Worm (Caenorhabditis elegans) whole organism, young adult: ENCODE measurements around the gene mrpl-36.

Experiments
- B0019.2 ChIP-seq: fragments of 200-800 bp; sonication (Bioruptor generic); conservative IDR thresholded peaks from 2 replicates; pipeline ENCODE4 v1.3.6; 2022; ENCODE audit warnings: missing genetic modification reagents, missing genetic modification characterization, missing compliant biosample characterization
- B0035.1 ChIP-seq: sonication (generic microtip); optimal IDR thresholded peaks from 2 replicates; lab custom pipeline; 2016; ENCODE audit warnings: missing genetic modification characterization, mild to moderate bottlenecking, missing compliant biosample characterization, missing genotype, missing genetic modification reagents
- B0336.3 ChIP-seq: fragments of 200-800 bp; sonication (Bioruptor generic); IDR thresholded peaks from 2 replicates; pipeline ENCODE4 v1.3.6; 2022; ENCODE audit warnings: missing genetic modification characterization, missing compliant biosample characterization
- D2030.7 ChIP-seq: fragments of 200-800 bp; sonication (Bioruptor generic); IDR thresholded peaks from 2 replicates; pipeline ENCODE4 v1.3.6; 2022; ENCODE audit warnings: missing genetic modification reagents, missing genetic modification characterization, missing compliant biosample characterization
- F22D6.2 ChIP-seq: sonication (generic microtip); optimal IDR thresholded peaks from 2 replicates; lab custom pipeline; 2016; ENCODE audit warnings: mild to moderate bottlenecking, missing genetic modification characterization, missing compliant biosample characterization
- F33H1.4 ChIP-seq: fragments of 200-800 bp; sonication (Bioruptor generic); IDR thresholded peaks from 2 replicates; pipeline ENCODE4 v1.3.6; 2022; ENCODE audit warnings: missing genetic modification reagents, missing genetic modification characterization, missing compliant biosample characterization
- F39B2.1 ChIP-seq: fragments of 200-800 bp; sonication (Bioruptor generic); IDR thresholded peaks from 2 replicates; pipeline ENCODE4 v1.3.6; 2022; ENCODE audit warnings: missing genetic modification reagents, missing genetic modification characterization, missing compliant biosample characterization
- K11D2.4 ChIP-seq: fragments of 200-800 bp; sonication (Bioruptor generic); IDR thresholded peaks from 2 replicates; pipeline ENCODE4 v1.3.6; 2022; ENCODE audit warnings: missing genetic modification reagents, missing genetic modification characterization, missing compliant biosample characterization
- Y53G8AR.9 ChIP-seq: fragments of 200-800 bp; sonication (Bioruptor generic); conservative IDR thresholded peaks from 2 replicates; pipeline ENCODE4 v1.3.6; 2022; ENCODE audit warnings: missing genetic modification reagents, missing genetic modification characterization, missing compliant biosample characterization
- Y79H2A.3 ChIP-seq: fragments of 200-800 bp; sonication (Bioruptor generic); conservative IDR thresholded peaks from 2 replicates; pipeline ENCODE4 v1.3.6; 2022; ENCODE audit warnings: missing genetic modification reagents, missing genetic modification characterization, missing compliant biosample characterization
- Y95B8A.8 ChIP-seq: fragments of 200-800 bp; sonication (Bioruptor generic); IDR thresholded peaks from 2 replicates; pipeline ENCODE4 v1.3.6; 2022; ENCODE audit warnings: missing genetic modification reagents, missing genetic modification characterization, missing compliant biosample characterization
- akir-1 ChIP-seq: fragments of 200-800 bp; sonication (Bioruptor generic); optimal IDR thresholded peaks from 2 replicates; lab custom pipeline; 2018; ENCODE audit warnings: mild to moderate bottlenecking, missing genetic modification characterization, moderate library complexity, missing compliant biosample characterization
- ama-1 ChIP-seq, 3 experiments: fragments of 150-350 bp in 1 of 3; sonication (generic microtip) in 2 of 3; optimal IDR thresholded peaks; 2 replicates each; lab custom pipeline; 2014 to 2018; ENCODE audit warnings: missing biosample characterization in 2 of 3, missing genetic modification characterization in 2 of 3, missing genetic modification reagents in 2 of 3
- attf-3 ChIP-seq: fragments of 200-800 bp; sonication (Bioruptor generic); conservative IDR thresholded peaks from 2 replicates; pipeline ENCODE4 v1.3.6; 2022; ENCODE audit warnings: missing genetic modification reagents, missing genetic modification characterization, missing compliant biosample characterization
- bed-2 ChIP-seq: fragments of 200-800 bp; sonication (Bioruptor generic); IDR thresholded peaks from 2 replicates; pipeline ENCODE4 v1.3.6; 2022; ENCODE audit warnings: missing genetic modification reagents, missing genetic modification characterization, missing compliant biosample characterization
- ceh-79 ChIP-seq: sonication (generic microtip); optimal IDR thresholded peaks from 2 replicates; lab custom pipeline; 2017; ENCODE audit warnings: mild to moderate bottlenecking, missing genetic modification characterization, missing compliant biosample characterization
- ceh-91 ChIP-seq: fragments of 200-800 bp; sonication (Bioruptor generic); IDR thresholded peaks from 2 replicates; pipeline ENCODE4 v1.3.6; 2022; ENCODE audit warnings: missing genetic modification reagents, missing genetic modification characterization, missing compliant biosample characterization
- dox-1 ChIP-seq: fragments of 200-800 bp; sonication (Bioruptor generic); IDR thresholded peaks from 2 replicates; pipeline ENCODE4 v1.3.6; 2022; ENCODE audit warnings: missing genetic modification reagents, missing genetic modification characterization, missing compliant biosample characterization
- dpl-1 ChIP-seq: fragments of 150-350 bp; optimal IDR thresholded peaks from 2 replicates; lab custom pipeline; 2014; ENCODE audit warnings: missing biosample characterization, missing genetic modification reagents, missing genetic modification characterization
- efl-1 ChIP-seq: fragments of 150-350 bp; optimal IDR thresholded peaks from 2 replicates; lab custom pipeline; 2014; ENCODE audit warnings: missing biosample characterization, missing genetic modification reagents, missing genetic modification characterization
- egrh-3 ChIP-seq: fragments of 200-800 bp; sonication (Bioruptor generic); IDR thresholded peaks from 2 replicates; pipeline ENCODE4 v1.3.6; 2022; ENCODE audit warnings: missing genetic modification reagents, missing genetic modification characterization, missing compliant biosample characterization
- gei-17 ChIP-seq: fragments of 200-800 bp; sonication (Bioruptor generic); optimal IDR thresholded peaks from 2 replicates; lab custom pipeline; 2018; ENCODE audit warnings: mild to moderate bottlenecking, missing genetic modification characterization, missing compliant biosample characterization
- hlh-26 ChIP-seq: fragments of 200-800 bp; sonication (Bioruptor generic); conservative IDR thresholded peaks from 2 replicates; pipeline ENCODE4 v1.3.6; 2022; ENCODE audit warnings: missing genetic modification reagents, missing genetic modification characterization, missing compliant biosample characterization
- hmg-1.2 ChIP-seq: fragments of 200-800 bp; sonication (Bioruptor generic); IDR thresholded peaks from 2 replicates; pipeline ENCODE4 v1.3.6; 2022; ENCODE audit warnings: missing genetic modification reagents, missing genetic modification characterization, missing compliant biosample characterization
- let-607 ChIP-seq, 2 experiments: fragments of 200-800 bp in 1 of 2; sonication (Bioruptor generic) in 1 of 2; sonication (generic microtip) in 1 of 2; optimal IDR thresholded peaks; 2 replicates each; lab custom pipeline; 2016 to 2018; ENCODE audit warnings: mild to moderate bottlenecking in 2 of 2, missing compliant biosample characterization in 2 of 2, missing genetic modification characterization in 2 of 2, moderate library complexity in 2 of 2, missing genotype in 1 of 2
- lin-35 ChIP-seq, 3 experiments: fragments of 150-350 bp in 2 of 3; sonication (generic microtip) in 1 of 3; optimal IDR thresholded peaks; 2 replicates each; lab custom pipeline; 2014 to 2018; ENCODE audit warnings: missing biosample characterization in 3 of 3, missing genetic modification characterization in 3 of 3, missing genetic modification reagents in 3 of 3
- lin-40 ChIP-seq: sonication (generic microtip); optimal IDR thresholded peaks from 2 replicates; lab custom pipeline; 2016; ENCODE audit warnings: missing genetic modification characterization, mild to moderate bottlenecking, missing compliant biosample characterization, missing genotype, missing genetic modification reagents
- madf-3 ChIP-seq: fragments of 200-800 bp; sonication (Bioruptor generic); IDR thresholded peaks from 2 replicates; pipeline ENCODE4 v1.3.6; 2022; ENCODE audit warnings: missing genetic modification reagents, missing genetic modification characterization, missing compliant biosample characterization
- madf-6 ChIP-seq: fragments of 200-800 bp; sonication (Bioruptor generic); IDR thresholded peaks from 2 replicates; pipeline ENCODE4 v1.3.6; 2022; ENCODE audit warnings: missing genetic modification reagents, missing genetic modification characterization, missing compliant biosample characterization
- madf-8 ChIP-seq: fragments of 200-800 bp; sonication (Bioruptor generic); conservative IDR thresholded peaks from 2 replicates; pipeline ENCODE4 v1.3.6; 2022; ENCODE audit warnings: missing genetic modification reagents, missing genetic modification characterization, missing compliant biosample characterization
- nhr-120 ChIP-seq: fragments of 200-800 bp; sonication (Bioruptor generic); IDR thresholded peaks from 2 replicates; pipeline ENCODE4 v1.3.6; 2022; ENCODE audit warnings: missing genetic modification characterization, missing compliant biosample characterization
- nhr-179 ChIP-seq: sonication (generic microtip); optimal IDR thresholded peaks from 2 replicates; lab custom pipeline; 2016; ENCODE audit warnings: mild to moderate bottlenecking, missing genetic modification characterization, missing compliant biosample characterization
- nhr-80 ChIP-seq: sonication (generic microtip); optimal IDR thresholded peaks from 2 replicates; lab custom pipeline; 2016; ENCODE audit warnings: missing genetic modification characterization, missing compliant biosample characterization
- pha-4 ChIP-seq: fragments of 150-350 bp; sonication (generic microtip); optimal IDR thresholded peaks from 2 replicates; lab custom pipeline; 2014; ENCODE audit warnings: missing biosample characterization, missing genetic modification reagents, missing genetic modification characterization
- repo-1 ChIP-seq: sonication (generic microtip); optimal IDR thresholded peaks from 2 replicates; lab custom pipeline; 2017; ENCODE audit warnings: mild to moderate bottlenecking, missing genetic modification characterization, missing compliant biosample characterization
- rpc-1 ChIP-seq, 2 experiments: fragments of 150-350 bp in 1 of 2; sonication (generic microtip) in 1 of 2; optimal IDR thresholded peaks; 2 replicates each; lab custom pipeline; 2014 to 2018; ENCODE audit warnings: missing biosample characterization in 1 of 2, missing genetic modification characterization in 1 of 2, missing genetic modification reagents in 1 of 2, missing genotype in 1 of 2
- snpc-3.4 ChIP-seq: sonication (generic microtip); optimal IDR thresholded peaks from 2 replicates; lab custom pipeline; 2017; ENCODE audit warnings: missing genetic modification characterization, mild to moderate bottlenecking, missing compliant biosample characterization, antibody characterized with exemption, moderate library complexity, missing genotype, missing genetic modification reagents
- tbp1 ChIP-seq: fragments of 200-800 bp; sonication (Bioruptor generic); optimal IDR thresholded peaks from 2 replicates; lab custom pipeline; 2018; ENCODE audit warnings: mild to moderate bottlenecking, missing genetic modification characterization, missing compliant biosample characterization
- tbx-9 ChIP-seq: sonication (generic microtip); optimal IDR thresholded peaks from 2 replicates; lab custom pipeline; 2016; ENCODE audit warnings: borderline replicate concordance, missing genetic modification characterization, inconsistent platforms, missing compliant biosample characterization
- xnd-1 ChIP-seq: sonication (generic microtip); optimal IDR thresholded peaks from 2 replicates; lab custom pipeline; 2016; ENCODE audit warnings: missing genotype, missing genetic modification reagents, missing genetic modification characterization, missing compliant biosample characterization
- zfh-2 ChIP-seq: fragments of 200-800 bp; sonication (Bioruptor generic); conservative IDR thresholded peaks from 2 replicates; pipeline ENCODE4 v1.3.6; 2022; ENCODE audit warnings: missing genetic modification reagents, missing genetic modification characterization, missing compliant biosample characterization
- ztf-22 ChIP-seq: fragments of 200-800 bp; sonication (Bioruptor generic); optimal IDR thresholded peaks from 2 replicates; lab custom pipeline; 2018; ENCODE audit warnings: mild to moderate bottlenecking, missing genetic modification characterization, moderate library complexity, missing compliant biosample characterization
- ztf-26 ChIP-seq: sonication (generic microtip); optimal IDR thresholded peaks from 2 replicates; lab custom pipeline; 2017; ENCODE audit warnings: missing genetic modification characterization, missing compliant biosample characterization
- ztf-28 ChIP-seq: fragments of 200-800 bp; sonication (Bioruptor generic); IDR thresholded peaks from 2 replicates; pipeline ENCODE4 v1.3.6; 2022; ENCODE audit warnings: missing genetic modification reagents, missing genetic modification characterization, missing compliant biosample characterization

The mrpl-36 gene

ce11 chrIII:9825073-9825828 lies 22.7 kb downstream of the mrpl-36 start, which contains the start of gene ZK632.9:
TSS of gene ZK632.9 (minus strand) at chrIII:9825432.
- TF ChIP-seq tbp1, result peak; percentile 14
- TF ChIP-seq akir-1 (GFP tag; lab: Kevin White, UChicago), result no peak
- TF ChIP-seq F33H1.4, result peak; percentile 13; the same call in 1 of the 2 replicates
- peak; percentile 31 for TF ChIP-seq dox-1 (GFP tag; lab: Robert Waterston, UW)
- TF ChIP-seq nhr-80, result peak; percentile 60
- TF ChIP-seq madf-6, result peak; percentile 79
- TF ChIP-seq rpc-1 (optimal IDR thresholded peaks at IDR 0.05; lab: Kevin White, UChicago), result no peak
- no peak for TF ChIP-seq rpc-1 (tag; optimal IDR thresholded peaks at IDR 0.05; lab: Kevin White, UChicago)
- TF ChIP-seq efl-1 (GFP tag; lab: Kevin White, UChicago), result peak; percentile 74
- no peak for TF ChIP-seq ztf-28 (GFP tag; lab: Robert Waterston, UW)
- TF ChIP-seq xnd-1 (tag; lab: Kevin White, UChicago), result peak; percentile 34
- peak in 1 of 2 experiments; percentile 30 for TF ChIP-seq let-607 (tag; optimal IDR thresholded peaks at IDR 0.05; lab: Kevin White, UChicago)
- TF ChIP-seq nhr-120 (GFP tag; lab: Robert Waterston, UW), result no peak
- TF ChIP-seq B0019.2, result 0 out of 2 replicates have a peak, but pooled peaks have one; percentile 6
- no peak for TF ChIP-seq ztf-22
- TF ChIP-seq hmg-1.2 (GFP tag; lab: Robert Waterston, UW), result peak; percentile 27
- TF ChIP-seq dpl-1 (GFP tag; lab: Kevin White, UChicago), result no peak
- TF ChIP-seq madf-3 (GFP tag; lab: Robert Waterston, UW), result peak; percentile 65; the same call in 1 of the 2 replicates
- 0 out of 2 replicates have a peak, but pooled peaks have one; percentile 10 for TF ChIP-seq ceh-91
- TF ChIP-seq D2030.7 (GFP tag; lab: Robert Waterston, UW), result 0 out of 2 replicates have a peak, but pooled peaks have one; percentile 24
- TF ChIP-seq hlh-26, result no peak
- TF ChIP-seq ceh-79 (tag; lab: Kevin White, UChicago), result no peak
- TF ChIP-seq snpc-3.4 (tag; lab: Kevin White, UChicago), result peak; percentile 26
- TF ChIP-seq ama-1 (optimal IDR thresholded peaks at IDR 0.05; lab: Kevin White, UChicago), result peak; percentile 70
- TF ChIP-seq ama-1 (GFP tag; optimal IDR thresholded peaks at IDR 0.05; lab: Kevin White, UChicago), result no peak
- TF ChIP-seq Y79H2A.3, result 0 out of 2 replicates have a peak, but pooled peaks have one; percentile 10
- TF ChIP-seq tbx-9 (tag; lab: Kevin White, UChicago), result peak; percentile 58
- TF ChIP-seq pha-4, result peak; percentile 23
- no peak for TF ChIP-seq Y95B8A.8 (GFP tag; lab: Robert Waterston, UW)
- TF ChIP-seq madf-8 (GFP tag; lab: Robert Waterston, UW), result peak; percentile 38; the same call in 1 of the 2 replicates
- TF ChIP-seq egrh-3 (GFP tag; lab: Robert Waterston, UW), result no peak
- no peak for TF ChIP-seq lin-40
- TF ChIP-seq zfh-2 (GFP tag; lab: Robert Waterston, UW), result peak; percentile 75
- TF ChIP-seq bed-2 (GFP tag; lab: Robert Waterston, UW), result no peak
- no peak for TF ChIP-seq K11D2.4 (GFP tag; lab: Robert Waterston, UW)

- TF ChIP-seq F22D6.2 (tag; lab: Kevin White, UChicago) (no peak), B0336.3 (peak; percentile 56; the same call in 1 of the 2 replicates), repo-1 (tag; lab: Kevin White, UChicago) (peak; percentile 83), ceh-79 (tag; lab: Kevin White, UChicago) (no peak), ama-1 (optimal IDR thresholded peaks at IDR 0.05; lab: Kevin White, UChicago) (peak; percentile 79), ama-1 (GFP tag; optimal IDR thresholded peaks at IDR 0.05; lab: Kevin White, UChicago) (peak in 1 of 2 experiments; percentile 8), nhr-179 (tag; lab: Kevin White, UChicago) (peak; percentile 32), madf-3 (GFP tag; lab: Robert Waterston, UW) (peak; percentile 49; the same call in 1 of the 2 replicates), Y53G8AR.9 (peak; percentile 90; the same call in 1 of the 2 replicates), gei-17 (peak; percentile 17), B0035.1 (tag; lab: Kevin White, UChicago) (peak; percentile 31), F39B2.1 (GFP tag; lab: Robert Waterston, UW) (0 out of 2 replicates have a peak, but pooled peaks have one; percentile 60), attf-3 (GFP tag; lab: Robert Waterston, UW) (no peak), ztf-26 (tag; lab: Kevin White, UChicago) (peak; percentile 46), dpl-1 (GFP tag; lab: Kevin White, UChicago) (no peak), lin-35 (GFP tag; optimal IDR thresholded peaks at IDR 0.05; lab: Kevin White, UChicago) (peak in 1 of 3 experiments; percentile 47)
Measured at ce11 chrIII:9824330-9824934, 23.5 kb downstream of the mrpl-36 start, which contains the start of gene lin-52. TSS of gene lin-52 (minus strand) at chrIII:9824750.
